Fruit fly (Drosophila melanogaster) whole organism, prepupa: ENCODE results near the gene Prtl99C.

Experiments used
- Blimp-1 ChIP-seq: fragments of 200-800 bp; sonication (Bioruptor generic); optimal IDR thresholded peaks from 3 replicates; lab custom pipeline; 2017; ENCODE audit warnings: missing biosample characterization, missing genetic modification characterization, mild to moderate bottlenecking, moderate library complexity, missing genetic modification reagents
- CG10669 ChIP-seq: fragments of 200-800 bp; sonication (Bioruptor generic); optimal IDR thresholded peaks from 3 replicates; lab custom pipeline; 2018; ENCODE audit warnings: missing biosample characterization, mild to moderate bottlenecking, missing genetic modification characterization, moderate library complexity
- CG15336 ChIP-seq: fragments of 200-800 bp; sonication (Bioruptor generic); IDR thresholded peaks from 2 replicates; pipeline ENCODE4 v1.3.6; 2022; ENCODE audit warnings: missing biosample characterization, missing genetic modification characterization
- CG1621 ChIP-seq: fragments of 200-800 bp; sonication (Bioruptor generic); optimal IDR thresholded peaks from 3 replicates; lab custom pipeline; 2018; ENCODE audit warnings: missing biosample characterization, mild to moderate bottlenecking, missing genetic modification characterization
- CG3032 ChIP-seq: fragments of 200-800 bp; optimal IDR thresholded peaks from 2 replicates; lab custom pipeline; 2019; ENCODE audit warnings: missing biosample characterization, mild to moderate bottlenecking, missing genetic modification characterization, moderate library complexity
- CG31627 ChIP-seq: fragments of 200-800 bp; sonication (Bioruptor generic); optimal IDR thresholded peaks from 3 replicates; lab custom pipeline; 2016; ENCODE audit warnings: missing biosample characterization, missing genetic modification characterization
- CG32006 ChIP-seq: fragments of 200-800 bp; sonication (Bioruptor generic); optimal IDR thresholded peaks from 3 replicates; lab custom pipeline; 2017; ENCODE audit warnings: missing biosample characterization, mild to moderate bottlenecking, missing genetic modification characterization
- CG3919 ChIP-seq: fragments of 200-800 bp; sonication (Bioruptor generic); optimal IDR thresholded peaks from 3 replicates; lab custom pipeline; 2016; ENCODE audit warnings: missing biosample characterization, missing genetic modification characterization
- CG4318 ChIP-seq: fragments of 200-800 bp; sonication (Bioruptor generic); optimal IDR thresholded peaks from 3 replicates; lab custom pipeline; 2017; ENCODE audit warnings: missing biosample characterization, mild to moderate bottlenecking, missing genetic modification characterization
- CG6163 ChIP-seq: fragments of 200-800 bp; sonication (Bioruptor generic); IDR thresholded peaks from 3 replicates; pipeline ENCODE4 v1.3.6; 2022; ENCODE audit warnings: missing biosample characterization, missing genetic modification characterization
- CG6276 ChIP-seq: fragments of 200-800 bp; sonication (Bioruptor generic); optimal IDR thresholded peaks from 2 replicates; lab custom pipeline; 2017; ENCODE audit warnings: missing biosample characterization, mild to moderate bottlenecking, missing genetic modification characterization
- CG6792 ChIP-seq: fragments of 200-800 bp; sonication (Bioruptor generic); optimal IDR thresholded peaks from 3 replicates; lab custom pipeline; 2016; ENCODE audit warnings: missing biosample characterization, missing genetic modification characterization
- CG6854 ChIP-seq: fragments of 200-800 bp; sonication (Bioruptor generic); optimal IDR thresholded peaks from 2 replicates; lab custom pipeline; 2017; ENCODE audit warnings: missing biosample characterization, mild to moderate bottlenecking, missing genetic modification characterization
- CG8119 ChIP-seq: fragments of 200-800 bp; sonication (Bioruptor generic); IDR thresholded peaks from 3 replicates; pipeline ENCODE4 v1.3.6; 2022; ENCODE audit warnings: missing biosample characterization, missing genetic modification characterization
- CG8319 ChIP-seq: fragments of 200-800 bp; sonication (Bioruptor generic); optimal IDR thresholded peaks from 3 replicates; lab custom pipeline; 2016; ENCODE audit warnings: missing biosample characterization, missing genetic modification characterization
- Eip78C ChIP-seq: fragments of 200-800 bp; sonication (Bioruptor generic); peaks from one replicate; lab custom pipeline; 2016; ENCODE audit warnings: missing biosample characterization, missing genetic modification characterization
- Eip93F ChIP-seq: fragments of 200-800 bp; sonication (Bioruptor generic); optimal IDR thresholded peaks from 2 replicates; lab custom pipeline; 2016; ENCODE audit warnings: missing biosample characterization, mild to moderate bottlenecking, missing genetic modification characterization
- Gug ChIP-seq: fragments of 200-800 bp; sonication (Bioruptor generic); IDR thresholded peaks from 2 replicates; pipeline ENCODE4 v1.3.6; 2022; ENCODE audit warnings: missing biosample characterization, missing genetic modification characterization
- Hr38 ChIP-seq: sonication (Bioruptor generic); optimal IDR thresholded peaks from 2 replicates; lab custom pipeline; 2016; ENCODE audit warnings: missing biosample characterization, missing genetic modification characterization
- Hr4 ChIP-seq: fragments of 200-800 bp; sonication (Bioruptor generic); optimal IDR thresholded peaks from 3 replicates; lab custom pipeline; 2016; ENCODE audit warnings: missing biosample characterization, missing genetic modification characterization
- Lpt ChIP-seq: fragments of 200-800 bp; sonication (Bioruptor generic); optimal IDR thresholded peaks from 3 replicates; lab custom pipeline; 2016; ENCODE audit warnings: missing biosample characterization, missing genetic modification characterization
- OdsH ChIP-seq: fragments of 200-800 bp; sonication (Bioruptor generic); optimal IDR thresholded peaks from 3 replicates; lab custom pipeline; 2016; ENCODE audit warnings: missing biosample characterization, missing genetic modification characterization
- Sox14 ChIP-seq: fragments of 200-800 bp; sonication (Bioruptor generic); optimal IDR thresholded peaks from 3 replicates; lab custom pipeline; 2016; ENCODE audit warnings: missing biosample characterization, missing genetic modification characterization
- Sox15 ChIP-seq: fragments of 200-800 bp; sonication (Bioruptor generic); optimal IDR thresholded peaks from 3 replicates; lab custom pipeline; 2016; ENCODE audit warnings: missing biosample characterization, missing genetic modification characterization
- achi ChIP-seq: fragments of 200-800 bp; sonication (Bioruptor generic); optimal IDR thresholded peaks from 3 replicates; lab custom pipeline; 2016; ENCODE audit warnings: missing biosample characterization, missing genetic modification characterization
- cyc ChIP-seq: fragments of 200-800 bp; sonication (Bioruptor generic); optimal IDR thresholded peaks from 3 replicates; lab custom pipeline; 2016; ENCODE audit warnings: missing biosample characterization, missing genetic modification characterization
- dac ChIP-seq: fragments of 200-800 bp; sonication (Bioruptor generic); optimal IDR thresholded peaks from 2 replicates; lab custom pipeline; 2017; ENCODE audit warnings: missing biosample characterization, mild to moderate bottlenecking, missing genetic modification characterization
- eg ChIP-seq: fragments of 200-800 bp; sonication (Bioruptor generic); IDR thresholded peaks from 3 replicates; pipeline ENCODE4 v1.3.6; 2022; ENCODE audit warnings: missing biosample characterization, missing genetic modification characterization
- esn ChIP-seq: fragments of 200-800 bp; sonication (Bioruptor generic); optimal IDR thresholded peaks from 2 replicates; lab custom pipeline; 2016; ENCODE audit warnings: missing biosample characterization, mild to moderate bottlenecking, missing genetic modification characterization, moderate library complexity
- fd59A ChIP-seq: fragments of 200-800 bp; sonication (Bioruptor generic); optimal IDR thresholded peaks from 2 replicates; lab custom pipeline; 2017; ENCODE audit warnings: missing biosample characterization, mild to moderate bottlenecking, missing genetic modification characterization, missing genetic modification reagents
- fkh ChIP-seq: fragments of 200-800 bp; sonication (Bioruptor generic); optimal IDR thresholded peaks from 3 replicates; lab custom pipeline; 2017; ENCODE audit warnings: missing biosample characterization, mild to moderate bottlenecking, missing genetic modification characterization, moderate library complexity
- lz ChIP-seq: fragments of 200-800 bp; sonication (Bioruptor generic); optimal IDR thresholded peaks from 3 replicates; lab custom pipeline; 2016; ENCODE audit warnings: missing biosample characterization, missing genetic modification characterization
- net ChIP-seq: fragments of 200-800 bp; sonication (Bioruptor generic); optimal IDR thresholded peaks from 3 replicates; lab custom pipeline; 2016; ENCODE audit warnings: missing biosample characterization, missing genetic modification characterization
- salr ChIP-seq, 2 experiments: fragments of 200-800 bp; sonication (Bioruptor generic); optimal IDR thresholded peaks; 3 replicates each; lab custom pipeline; 2016 to 2018; ENCODE audit warnings: missing biosample characterization in 2 of 2, missing genetic modification characterization in 2 of 2, mild to moderate bottlenecking in 1 of 2
- spab ChIP-seq: fragments of 200-800 bp; sonication (Bioruptor generic); optimal IDR thresholded peaks from 2 replicates; lab custom pipeline; 2017; ENCODE audit warnings: missing biosample characterization, mild to moderate bottlenecking, missing genetic modification characterization, missing genetic modification reagents
- ss ChIP-seq, 2 experiments: fragments of 200-800 bp; sonication (Bioruptor generic); optimal IDR thresholded peaks; 2 replicates in 1 of 2; 3 replicates in 1 of 2; lab custom pipeline; 2017 to 2018; ENCODE audit warnings: mild to moderate bottlenecking in 2 of 2, missing biosample characterization in 2 of 2, missing genetic modification characterization in 2 of 2, moderate library complexity in 1 of 2

Gene Prtl99C

DNA sequence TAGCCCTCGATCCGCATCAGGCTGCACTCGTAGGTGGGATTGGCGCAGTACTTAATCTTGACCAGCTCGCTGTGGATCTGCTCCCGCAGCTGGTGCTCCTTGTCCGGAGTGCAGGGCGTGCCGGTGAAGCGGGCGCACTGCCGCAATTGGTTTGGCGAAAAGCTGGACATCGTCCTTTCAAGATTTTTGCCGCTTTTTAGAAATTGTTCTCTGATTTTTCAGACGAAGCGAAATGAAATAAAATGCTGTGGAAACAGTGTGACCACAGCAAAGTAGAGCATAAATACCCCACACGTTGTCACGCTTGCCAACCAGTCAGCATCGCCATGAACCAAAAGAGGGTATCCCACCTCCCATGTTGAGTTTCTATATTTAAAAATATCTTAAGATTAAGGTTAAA lies 21.5 kb downstream of the Prtl99C start, which contains the start of gene dgt1:
dgt1 (minus strand) TSS at position 264 of the 400 bp plus-strand sequence.
- TF ChIP-seq Gug (GFP tag; lab: Robert Waterston, UW) (no peak), CG4318 (no peak), Lpt (GFP tag; lab: Kevin White, UChicago) (no peak), Eip93F (GFP tag; lab: Kevin White, UChicago) (no peak), CG6854 (GFP tag; lab: Kevin White, UChicago) (peak; percentile 7)

DNA sequence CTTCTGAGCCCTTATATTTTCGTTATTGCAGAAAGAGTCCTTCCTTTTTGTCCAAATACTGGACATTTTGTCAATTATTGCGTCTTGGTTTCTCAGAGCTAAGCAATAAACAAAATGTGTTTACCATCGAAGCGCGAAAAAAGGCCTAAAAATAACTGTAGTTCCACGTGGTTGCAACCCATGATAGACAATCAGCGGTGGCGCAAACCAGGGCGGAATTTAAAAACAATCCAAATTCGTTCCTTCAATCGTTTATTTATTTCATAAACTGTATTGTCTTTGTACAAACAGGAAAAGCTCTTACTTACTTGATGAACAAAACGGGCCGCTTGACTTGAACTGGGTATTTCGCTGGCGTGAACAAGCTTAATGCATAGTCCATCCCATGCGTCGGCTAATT lies 23.1 kb downstream of the Prtl99C start, which contains the start of gene CG7824:
CG7824 (minus strand) TSS at position 131 of the 400 bp plus-strand sequence.
- TF ChIP-seq Eip93F (GFP tag; lab: Kevin White, UChicago) (no peak), CG1621 (peak; percentile 41), Eip78C (GFP tag; lab: Kevin White, UChicago) (no peak)

DNA sequence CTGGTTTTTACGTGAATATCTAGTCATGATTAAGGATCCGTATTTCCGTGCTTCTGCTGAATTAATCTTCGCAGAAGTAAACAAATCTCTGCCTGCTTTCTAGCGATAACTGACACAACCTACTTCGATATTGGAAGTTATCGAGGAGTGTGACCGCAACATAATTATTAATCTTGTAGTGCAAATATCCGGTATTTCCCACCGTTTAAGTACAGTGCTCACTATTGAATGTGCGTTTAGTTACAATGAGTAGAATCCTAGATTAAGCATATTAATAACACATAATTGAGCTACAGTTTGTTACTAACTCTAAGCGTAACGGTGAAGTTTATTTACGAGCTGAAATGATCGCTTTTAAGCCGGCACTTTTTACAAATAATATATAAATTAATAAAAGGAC lies 24.0 kb downstream of the Prtl99C start:
- TF ChIP-seq Hr4 (GFP tag; lab: Kevin White, UChicago) (no peak), Sox15 (GFP tag; lab: Kevin White, UChicago) (peak; percentile 12), CG8319 (GFP tag; lab: Kevin White, UChicago) (no peak), cyc (peak; percentile 54), CG4318 (no peak), Sox14 (GFP tag; lab: Kevin White, UChicago) (peak; percentile 36), Lpt (GFP tag; lab: Kevin White, UChicago) (no peak), CG3919 (GFP tag; lab: Kevin White, UChicago) (no peak), Gug (GFP tag; lab: Robert Waterston, UW) (0 out of 2 replicates have a peak, but pooled peaks have one; percentile 9), Blimp-1 (GFP tag; lab: Kevin White, UChicago) (no peak), fd59A (GFP tag; lab: Kevin White, UChicago) (no peak), Hr38 (GFP tag; lab: Kevin White, UChicago) (no peak), CG31627 (peak; percentile 35), CG6276 (no peak), achi (no peak), dac (GFP tag; lab: Kevin White, UChicago) (no peak), CG6163 (no peak), CG6792 (GFP tag; lab: Kevin White, UChicago) (peak; percentile 30), CG15336 (GFP tag; lab: Robert Waterston, UW) (0 out of 2 replicates have a peak, but pooled peaks have one; percentile 36), net (GFP tag; lab: Kevin White, UChicago) (no peak), eg (peak; percentile 77), lz (GFP tag; lab: Kevin White, UChicago) (peak; percentile 38), salr (GFP tag; optimal IDR thresholded peaks at IDR 0.05; lab: Kevin White, UChicago) (peak in 1 of 2 experiments; percentile 21), fkh (GFP tag; lab: Kevin White, UChicago) (peak; percentile 90), spab (GFP tag; lab: Kevin White, UChicago) (no peak), CG10669 (GFP tag; lab: Kevin White, UChicago) (no peak), ss (GFP tag; optimal IDR thresholded peaks at IDR 0.05; lab: Kevin White, UChicago) (no peak), OdsH (GFP tag; lab: Kevin White, UChicago) (no peak), CG32006 (GFP tag; lab: Kevin White, UChicago) (no peak), CG8119 (GFP tag; lab: Robert Waterston, UW) (no peak), CG3032 (tag; lab: Kevin White, UChicago) (peak; percentile 33), Eip93F (GFP tag; lab: Kevin White, UChicago) (no peak), esn (GFP tag; lab: Kevin White, UChicago) (peak; percentile 43)
